Worm (Caenorhabditis elegans) whole organism, L1 larva: ENCODE measurements around the gene mxl-1.
A peak's percentile ranks its signal among the peaks of the same experiment; 100 is the strongest.

Experiments used
- C16A3.4 ChIP-seq: fragments of 150-350 bp; optimal IDR thresholded peaks from 2 replicates; lab custom pipeline; 2014; ENCODE audit warnings: missing biosample characterization, missing genetic modification characterization
- alr-1 ChIP-seq: fragments of 200-800 bp; sonication (Bioruptor generic); optimal IDR thresholded peaks from 2 replicates; lab custom pipeline; 2018; ENCODE audit warnings: borderline replicate concordance, mild to moderate bottlenecking, missing genetic modification characterization, missing compliant biosample characterization
- blmp-1 ChIP-seq: fragments of 150-350 bp; optimal IDR thresholded peaks from 2 replicates; lab custom pipeline; 2014; ENCODE audit warnings: missing biosample characterization, missing genetic modification characterization
- ceh-8 ChIP-seq: fragments of 200-800 bp; sonication (Bioruptor generic); optimal IDR thresholded peaks from 2 replicates; lab custom pipeline; 2018; ENCODE audit warnings: mild to moderate bottlenecking, missing genetic modification characterization, moderate library complexity, missing compliant biosample characterization
- ceh-82 ChIP-seq, 3 experiments: fragments of 150-350 bp in 1 of 3; sonication (generic microtip) in 2 of 3; optimal IDR thresholded peaks; 2 replicates each; lab custom pipeline; 2014 to 2017; ENCODE audit warnings: missing biosample characterization in 3 of 3, missing genetic modification characterization in 3 of 3
- ceh-88 ChIP-seq: fragments of 200-800 bp; sonication (Bioruptor generic); IDR thresholded peaks from 2 replicates; pipeline ENCODE4 v1.3.6; 2022; ENCODE audit warnings: missing genetic modification characterization, missing compliant biosample characterization
- ces-1 ChIP-seq: fragments of 150-350 bp; optimal IDR thresholded peaks from 2 replicates; lab custom pipeline; 2014; ENCODE audit warnings: missing biosample characterization, missing genetic modification reagents, missing genetic modification characterization
- dsc-1 ChIP-seq: sonication (generic microtip); optimal IDR thresholded peaks from 2 replicates; lab custom pipeline; 2016; ENCODE audit warnings: mild to moderate bottlenecking, missing genetic modification characterization, missing compliant biosample characterization
- efl-3 ChIP-seq: fragments of 200-800 bp; sonication (Bioruptor generic); optimal IDR thresholded peaks from 2 replicates; lab custom pipeline; 2018; ENCODE audit warnings: mild to moderate bottlenecking, missing genetic modification characterization, missing compliant biosample characterization
- elt-3 ChIP-seq, 6 experiments: fragments of 150-350 bp in 1 of 6; sonication (generic microtip); optimal IDR thresholded peaks; 2 replicates each; lab custom pipeline; 2017 to 2018; ENCODE audit warnings: missing biosample characterization in 6 of 6, missing genetic modification characterization in 6 of 6, inconsistent platforms in 1 of 6
- grh-1 ChIP-seq: fragments of 200-800 bp; sonication (Bioruptor generic); IDR thresholded peaks from 2 replicates; pipeline ENCODE4 v1.3.6; 2022; ENCODE audit warnings: missing genetic modification reagents, missing genetic modification characterization, missing compliant biosample characterization
- jun-1 ChIP-seq: fragments of 150-350 bp; optimal IDR thresholded peaks from 2 replicates; lab custom pipeline; 2014; ENCODE audit warnings: missing biosample characterization, missing genetic modification reagents, missing genetic modification characterization
- lin-14 ChIP-seq: fragments of 200-800 bp; sonication (Bioruptor generic); optimal IDR thresholded peaks from 2 replicates; lab custom pipeline; 2018; ENCODE audit warnings: mild to moderate bottlenecking, missing genetic modification characterization, moderate library complexity, missing compliant biosample characterization
- lin-15B ChIP-seq: fragments of 150-350 bp; sonication (generic microtip); optimal IDR thresholded peaks from 3 replicates; lab custom pipeline; 2014; ENCODE audit warnings: missing biosample characterization, missing genetic modification characterization
- lin-35 ChIP-seq, 2 experiments: fragments of 150-350 bp; optimal IDR thresholded peaks; 2 replicates each; lab custom pipeline; 2014; ENCODE audit warnings: missing biosample characterization in 2 of 2, missing genetic modification characterization in 2 of 2, missing genetic modification reagents in 2 of 2
- lsy-2 ChIP-seq, 2 experiments: fragments of 150-350 bp; optimal IDR thresholded peaks; 2 replicates each; lab custom pipeline; 2014; ENCODE audit warnings: missing biosample characterization in 2 of 2, missing genetic modification characterization in 2 of 2
- mab-9 ChIP-seq: fragments of 200-800 bp; sonication (Bioruptor generic); IDR thresholded peaks from 2 replicates; pipeline ENCODE4 v1.3.6; 2022; ENCODE audit warnings: missing genetic modification reagents, missing genetic modification characterization, missing compliant biosample characterization
- mep-1 ChIP-seq: fragments of 150-350 bp; optimal IDR thresholded peaks from 2 replicates; lab custom pipeline; 2014; ENCODE audit warnings: missing biosample characterization, missing genetic modification characterization
- nhr-20 ChIP-seq: sonication (generic microtip); optimal IDR thresholded peaks from 2 replicates; lab custom pipeline; 2016; ENCODE audit warnings: mild to moderate bottlenecking, missing genetic modification characterization, missing compliant biosample characterization
- nhr-47 ChIP-seq: sonication (generic microtip); optimal IDR thresholded peaks from 2 replicates; lab custom pipeline; 2016; ENCODE audit warnings: mild to moderate bottlenecking, missing genetic modification characterization, moderate library complexity, missing compliant biosample characterization
- nhr-71 ChIP-seq: sonication (generic microtip); optimal IDR thresholded peaks from 2 replicates; lab custom pipeline; 2016; ENCODE audit warnings: mild to moderate bottlenecking, missing genetic modification characterization, moderate library complexity, missing compliant biosample characterization
- nhr-77 ChIP-seq: fragments of 150-350 bp; optimal IDR thresholded peaks from 2 replicates; lab custom pipeline; 2014; ENCODE audit warnings: missing biosample characterization, missing genetic modification characterization
- nhr-84 ChIP-seq: sonication (generic microtip); optimal IDR thresholded peaks from 2 replicates; lab custom pipeline; 2017; ENCODE audit warnings: missing biosample characterization, missing genetic modification characterization
- nhr-85 ChIP-seq: sonication (generic microtip); peaks from one replicate; lab custom pipeline; 2016; ENCODE audit warnings: missing genetic modification characterization, inconsistent platforms, missing compliant biosample characterization
- pax-3 ChIP-seq: fragments of 200-800 bp; sonication (Bioruptor generic); optimal IDR thresholded peaks from 2 replicates; lab custom pipeline; 2018; ENCODE audit warnings: mild to moderate bottlenecking, missing genetic modification characterization, moderate library complexity, missing compliant biosample characterization
- pqm-1 ChIP-seq: sonication (generic microtip); optimal IDR thresholded peaks from 3 replicates; lab custom pipeline; 2017; ENCODE audit warnings: missing biosample characterization, missing genetic modification characterization
- snu-23 ChIP-seq: sonication (generic microtip); optimal IDR thresholded peaks from 2 replicates; lab custom pipeline; 2016; ENCODE audit warnings: missing genetic modification characterization, missing compliant biosample characterization
- sup-37 ChIP-seq: fragments of 200-800 bp; sonication (Bioruptor generic); optimal IDR thresholded peaks from 2 replicates; lab custom pipeline; 2018; ENCODE audit warnings: mild to moderate bottlenecking, missing genetic modification characterization, missing compliant biosample characterization
- tbx-2 ChIP-seq: sonication (generic microtip); optimal IDR thresholded peaks from 2 replicates; lab custom pipeline; 2016; ENCODE audit warnings: missing genetic modification characterization, missing compliant biosample characterization
- tlp-1 ChIP-seq: fragments of 150-350 bp; optimal IDR thresholded peaks from 2 replicates; lab custom pipeline; 2014; ENCODE audit warnings: missing biosample characterization, missing genetic modification characterization
- unc-98 ChIP-seq: fragments of 200-800 bp; sonication (Bioruptor generic); IDR thresholded peaks from 2 replicates; pipeline ENCODE4 v1.3.6; 2022; ENCODE audit warnings: missing genetic modification characterization, missing compliant biosample characterization
- vab-15 ChIP-seq: sonication (generic microtip); optimal IDR thresholded peaks from 2 replicates; lab custom pipeline; 2017; ENCODE audit warnings: missing genotype, mild to moderate bottlenecking, missing genetic modification characterization, missing compliant biosample characterization
- xbp-1 ChIP-seq: sonication (generic microtip); optimal IDR thresholded peaks from 2 replicates; lab custom pipeline; 2016; ENCODE audit warnings: missing genetic modification characterization, missing compliant biosample characterization
- zag-1 ChIP-seq: fragments of 150-350 bp; optimal IDR thresholded peaks from 2 replicates; lab custom pipeline; 2014; ENCODE audit warnings: missing biosample characterization, missing genetic modification characterization
- zip-4 ChIP-seq: fragments of 200-800 bp; sonication (Bioruptor generic); optimal IDR thresholded peaks from 2 replicates; lab custom pipeline; 2018; ENCODE audit warnings: mild to moderate bottlenecking, missing genetic modification characterization, moderate library complexity, missing compliant biosample characterization
- ztf-11 ChIP-seq, 2 experiments: sonication (generic microtip); optimal IDR thresholded peaks; 2 replicates each; lab custom pipeline; 2016 to 2017; ENCODE audit warnings: missing genetic modification characterization in 2 of 2, missing biosample characterization in 1 of 2, missing compliant biosample characterization in 1 of 2

mxl-1 gene

ce11 chrV:11244539-11244938, at the start of gene mxl-1:
mxl-1 (plus strand) TSS chrV:11244839.
- TF ChIP-seq snu-23 (GFP tag; lab: Kevin White, UChicago) (no peak), zag-1 (tag; lab: Kevin White, UChicago) (no peak), zip-4 (GFP tag; lab: Kevin White, UChicago) (no peak), mep-1 (no peak), unc-98 (no peak), ceh-8 (GFP tag; lab: Kevin White, UChicago) (no peak), nhr-84 (tag; lab: Kevin White, UChicago) (no peak), ceh-88 (GFP tag; lab: Robert Waterston, UW) (no peak)

ce11 chrV:11196109-11196508, 48.5 kb upstream of the mxl-1 start, which contains the start of gene clc-6:
clc-6 (minus strand) TSS chrV:11196209.
- TF ChIP-seq dsc-1 (peak; percentile 31), ces-1 (GFP tag; lab: Kevin White, UChicago) (no peak)

DNA sequence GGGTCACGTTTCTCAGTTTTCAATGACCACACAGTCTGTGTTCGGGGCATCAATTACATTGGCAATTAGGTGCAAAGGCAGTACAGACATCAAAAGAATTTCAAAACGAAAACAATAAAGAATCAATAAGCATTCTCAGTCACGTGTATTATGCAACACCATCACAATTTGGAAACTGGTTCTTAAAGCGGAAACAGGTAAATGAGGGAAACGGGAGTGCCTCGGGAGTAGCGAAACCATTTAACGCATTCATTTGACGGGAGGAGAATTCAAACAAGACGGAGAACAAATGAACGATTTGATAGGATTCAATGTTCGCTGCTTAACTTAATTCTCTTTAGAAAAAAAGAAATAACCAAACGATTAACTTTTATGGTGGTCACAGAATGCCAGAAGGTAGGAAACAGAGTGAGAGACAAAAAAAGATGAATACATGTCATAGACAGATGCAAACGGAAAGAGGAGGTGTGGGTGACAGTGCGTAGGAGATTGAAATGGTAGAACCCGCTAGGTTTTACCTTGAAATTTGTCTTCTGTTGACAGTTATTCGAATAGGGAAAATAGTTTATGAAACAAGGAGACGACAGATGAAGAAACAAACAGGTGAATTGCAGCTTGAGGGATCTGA, 47.9 kb upstream of the mxl-1 start:
- TF ChIP-seq tbx-2 (tag; lab: Kevin White, UChicago) (peak; percentile 23), C16A3.4 (tag; lab: Kevin White, UChicago) (peak; percentile 16), sup-37 (GFP tag; lab: Kevin White, UChicago) (no peak), efl-3 (GFP tag; lab: Kevin White, UChicago) (no peak), lin-15B (no peak), nhr-47 (tag; lab: Kevin White, UChicago) (peak; percentile 9), mep-1 (peak; percentile 28), nhr-20 (tag; lab: Kevin White, UChicago) (peak; percentile 55), snu-23 (GFP tag; lab: Kevin White, UChicago) (peak; percentile 53), lin-14 (GFP tag; lab: Kevin White, UChicago) (peak; percentile 77), elt-3 (tag; optimal IDR thresholded peaks at IDR 0.05; lab: Kevin White, UChicago) (peak in 2 of 6 experiments; percentile 12 to 31), alr-1 (no peak), pqm-1 (tag; lab: Kevin White, UChicago) (no peak), ceh-82 (tag; optimal IDR thresholded peaks at IDR 0.05; lab: Kevin White, UChicago) (peak in 1 of 3 experiments; percentile 17), nhr-71 (tag; lab: Kevin White, UChicago) (peak; percentile 48), tlp-1 (tag; lab: Kevin White, UChicago) (no peak), xbp-1 (tag; lab: Kevin White, UChicago) (peak; percentile 16), lsy-2 (tag; optimal IDR thresholded peaks at IDR 0.05; lab: Kevin White, UChicago) (peak in 1 of 2 experiments; percentile 21), jun-1 (tag; lab: Kevin White, UChicago) (no peak), blmp-1 (tag; lab: Kevin White, UChicago) (peak; percentile 79), nhr-85 (tag; lab: Kevin White, UChicago) (peak; percentile 97), mab-9 (GFP tag; lab: Robert Waterston, UW) (no peak), ztf-11 (tag; optimal IDR thresholded peaks at IDR 0.05; lab: Kevin White, UChicago) (no peak), lin-35 (GFP tag; optimal IDR thresholded peaks at IDR 0.05; lab: Kevin White, UChicago) (peak in 1 of 2 experiments; percentile 34), grh-1 (GFP tag; lab: Robert Waterston, UW) (peak; percentile 85)
- TF ChIP-seq, all 84 proteins: peak for 16

DNA sequence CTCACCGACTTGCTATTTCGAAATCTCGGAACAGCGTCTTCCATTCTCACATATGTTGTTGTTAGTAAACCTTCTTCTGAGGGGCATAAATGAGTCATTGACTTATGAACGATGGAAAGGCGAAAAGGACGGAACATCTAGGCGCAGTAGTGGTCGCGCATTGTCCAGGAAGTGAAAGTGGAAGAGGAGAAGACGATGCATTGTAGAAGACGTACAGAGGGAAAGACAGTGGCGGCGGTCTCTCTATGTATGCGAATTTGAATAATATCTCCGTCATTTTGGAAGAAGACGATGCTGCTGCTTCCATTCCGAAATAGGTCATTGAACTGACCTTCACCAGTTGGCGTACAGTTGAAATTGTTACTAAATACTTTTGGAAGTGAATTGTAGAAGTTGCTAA, 46.5 kb upstream of the mxl-1 start:
- TF ChIP-seq pqm-1 (tag; lab: Kevin White, UChicago), result no peak
- TF ChIP-seq nhr-77 (tag; lab: Kevin White, UChicago), result no peak
- peak; percentile 95 for TF ChIP-seq blmp-1 (tag; lab: Kevin White, UChicago)
- peak; percentile 0 for TF ChIP-seq mep-1
- no peak for TF ChIP-seq pax-3 (tag; lab: Kevin White, UChicago)
- no peak for TF ChIP-seq vab-15 (tag; lab: Kevin White, UChicago)
- peak in 1 of 3 experiments; percentile 8 for TF ChIP-seq ceh-82 (tag; optimal IDR thresholded peaks at IDR 0.05; lab: Kevin White, UChicago)
